Worm (Caenorhabditis elegans): ENCODE data around the gene cyp-13A4.

cyp-13A4 gene

ce11 chrII:9835958-9836357, 38.4 kb upstream of the cyp-13A4 start:
- no peak for TF ChIP-seq drap-1 (GFP tag; optimal IDR thresholded peaks at IDR 0.05)
- no peak for TF ChIP-seq snpc-4 (tag; optimal IDR thresholded peaks at IDR 0.05)
- TF ChIP-seq unc-39 (tag; optimal IDR thresholded peaks at IDR 0.05), result no peak
- no peak for TF ChIP-seq mls-2 (tag; optimal IDR thresholded peaks at IDR 0.05)
- TF ChIP-seq lin-13 (tag; optimal IDR thresholded peaks at IDR 0.05), result no peak

DNA sequence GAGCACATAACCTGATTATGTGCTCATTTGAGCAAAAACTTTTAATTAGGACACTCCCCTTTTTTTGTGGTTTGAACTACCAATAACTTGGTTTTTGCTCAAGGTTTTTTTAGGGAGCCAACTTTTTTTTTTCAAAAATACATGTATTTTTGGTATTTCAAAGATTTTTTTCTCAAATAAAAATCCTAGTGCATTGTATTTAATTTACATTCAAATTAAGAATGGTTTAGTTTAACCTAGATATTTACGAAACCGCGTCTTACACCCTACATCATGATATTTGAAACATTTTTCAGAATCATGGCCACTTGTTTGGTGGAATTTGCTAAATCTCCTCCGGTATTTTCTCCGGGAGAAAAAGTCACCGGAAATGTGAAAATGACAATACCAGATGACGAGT, 37.4 kb upstream of the cyp-13A4 start, which contains the start of gene arrd-5:
TSS of gene arrd-5 (plus strand) at position 301 of the 400 bp plus-strand sequence.
- TF ChIP-seq lin-13 (tag; optimal IDR thresholded peaks at IDR 0.05) (no peak), unc-62 (GFP tag; optimal IDR thresholded peaks at IDR 0.05) (no peak), mab-5 (tag; optimal IDR thresholded peaks at IDR 0.05) (no peak), lsy-2 (tag; optimal IDR thresholded peaks at IDR 0.05) (no peak), ceh-43 (GFP tag; optimal IDR thresholded peaks at IDR 0.05) (no peak), nhr-2 (tag; optimal IDR thresholded peaks at IDR 0.05) (no peak), snpc-4 (tag; optimal IDR thresholded peaks at IDR 0.05) (no peak), M03D4.4 (tag; optimal IDR thresholded peaks at IDR 0.05) (no peak), nhr-76 (tag; optimal IDR thresholded peaks at IDR 0.05) (no peak)

ce11 chrII:9833855-9834254, 36.3 kb upstream of the cyp-13A4 start, which contains the start of gene ZK938.3:
Gene ZK938.3 (minus strand): TSS chrII:9833955.
- TF ChIP-seq sem-2 (GFP tag; optimal IDR thresholded peaks at IDR 0.05) (no peak), mep-1 (tag; optimal IDR thresholded peaks at IDR 0.05) (no peak), ceh-43 (GFP tag; optimal IDR thresholded peaks at IDR 0.05) (no peak), cnd-1 (tag; optimal IDR thresholded peaks at IDR 0.05) (no peak), elt-1 (tag; optimal IDR thresholded peaks at IDR 0.05; ENCODE audit: borderline replicate concordance, insufficient read depth) (no peak), elt-3 (tag; optimal IDR thresholded peaks at IDR 0.05) (no peak), ceh-39 (tag; optimal IDR thresholded peaks at IDR 0.05) (no peak), nhr-76 (tag; optimal IDR thresholded peaks at IDR 0.05) (no peak), bed-3 (GFP tag; optimal IDR thresholded peaks at IDR 0.05) (no peak), sptf-1 (tag; optimal IDR thresholded peaks at IDR 0.05) (no peak), nhr-237 (tag; optimal IDR thresholded peaks at IDR 0.05) (no peak)

- TF ChIP-seq mab-5 (tag; optimal IDR thresholded peaks at IDR 0.05) (no peak), sptf-1 (tag; optimal IDR thresholded peaks at IDR 0.05) (no peak), lsy-2 (tag; optimal IDR thresholded peaks at IDR 0.05) (no peak), elt-1 (tag; optimal IDR thresholded peaks at IDR 0.05; ENCODE audit: borderline replicate concordance, insufficient read depth) (no peak), flh-1 (GFP tag; optimal IDR thresholded peaks at IDR 0.05) (no peak), unc-120 (tag; optimal IDR thresholded peaks at IDR 0.05; ENCODE audit: poor library complexity, severe bottlenecking) (no peak), unc-62 (GFP tag; optimal IDR thresholded peaks at IDR 0.05) (no peak), lin-32 (GFP tag; optimal IDR thresholded peaks at IDR 0.05) (no peak), bed-3 (GFP tag; optimal IDR thresholded peaks at IDR 0.05) (no peak), nhr-2 (tag; optimal IDR thresholded peaks at IDR 0.05) (no peak), nhr-76 (tag; optimal IDR thresholded peaks at IDR 0.05) (no peak), sem-2 (GFP tag; optimal IDR thresholded peaks at IDR 0.05) (no peak), ztf-11 (tag; optimal IDR thresholded peaks at IDR 0.05) (no peak), ceh-39 (tag; optimal IDR thresholded peaks at IDR 0.05) (no peak), blmp-1 (tag; optimal IDR thresholded peaks at IDR 0.05) (no peak), nhr-28 (tag; optimal IDR thresholded peaks at IDR 0.05) (no peak)
These were observed 33.5 kb upstream of the cyp-13A4 start, which contains the start of gene ZK938.12 for ce11 chrII:9831033-9831432. Gene ZK938.12 (plus strand): TSS chrII:9831333.

DNA sequence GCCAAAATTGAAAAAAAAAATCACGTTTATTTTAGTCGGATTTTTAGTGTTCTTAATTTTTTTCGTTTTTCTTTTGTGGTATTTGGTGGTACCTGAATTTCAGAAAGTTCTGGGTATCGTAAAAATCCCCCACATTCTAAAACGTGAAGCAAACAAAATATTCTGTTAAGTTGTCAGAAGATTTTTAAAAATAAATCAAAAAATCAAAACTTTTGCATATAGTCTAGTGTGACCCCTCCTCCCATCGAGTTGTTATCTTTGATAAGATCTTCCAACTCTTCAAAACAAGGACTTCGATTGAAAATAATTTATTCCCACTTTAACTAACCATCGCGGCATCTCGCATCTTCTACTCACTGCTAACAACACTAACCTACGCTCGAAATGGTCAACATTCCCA, 31.6 kb upstream of the cyp-13A4 start, which contains the start of gene ZK938.1:
TSS of gene ZK938.1 (plus strand) at position 301 of the 400 bp plus-strand sequence.
- TF ChIP-seq drap-1 (GFP tag; optimal IDR thresholded peaks at IDR 0.05), result no peak
- TF ChIP-seq unc-62 (GFP tag; optimal IDR thresholded peaks at IDR 0.05), result no peak
- no peak for TF ChIP-seq unc-120 (tag; optimal IDR thresholded peaks at IDR 0.05; ENCODE audit: poor library complexity, severe bottlenecking)
- no peak for TF ChIP-seq ces-1 (GFP tag; optimal IDR thresholded peaks at IDR 0.05)
- TF ChIP-seq ceh-43 (GFP tag; optimal IDR thresholded peaks at IDR 0.05), result no peak
- TF ChIP-seq nhr-2 (tag; optimal IDR thresholded peaks at IDR 0.05), result no peak
- no peak for TF ChIP-seq mab-5 (tag; optimal IDR thresholded peaks at IDR 0.05)
- no peak for TF ChIP-seq ham-2 (GFP tag; optimal IDR thresholded peaks at IDR 0.05)
- no peak for TF ChIP-seq elt-3 (tag; optimal IDR thresholded peaks at IDR 0.05)

- TF ChIP-seq zip-8 (tag; optimal IDR thresholded peaks at IDR 0.05) (peak; percentile 74), mab-5 (tag; optimal IDR thresholded peaks at IDR 0.05) (no peak), sem-2 (GFP tag; optimal IDR thresholded peaks at IDR 0.05) (no peak), mep-1 (tag; optimal IDR thresholded peaks at IDR 0.05) (no peak), nhr-2 (tag; optimal IDR thresholded peaks at IDR 0.05) (peak; percentile 77), mls-2 (tag; optimal IDR thresholded peaks at IDR 0.05) (no peak), unc-120 (tag; optimal IDR thresholded peaks at IDR 0.05; ENCODE audit: poor library complexity, severe bottlenecking) (no peak), ceh-39 (tag; optimal IDR thresholded peaks at IDR 0.05) (no peak), nhr-76 (tag; optimal IDR thresholded peaks at IDR 0.05) (no peak)
These were observed 31.0 kb upstream of the cyp-13A4 start for ce11 chrII:9828502-9828901.
